Fruit fly (Drosophila melanogaster): ENCODE data around the gene CG33644.
A peak's percentile ranks its signal among the peaks of the same experiment; 100 is the strongest.

CG33644 gene

dm6 chr2L:13531785-13532184 lies at the start of gene CG33644:
Gene CG33644, plus strand, starts transcription at chr2L:13532085.
- no peak for TF ChIP-seq Mad (GFP tag; optimal IDR thresholded peaks at IDR 0.05)
- no peak for TF ChIP-seq Rx (GFP tag; IDR thresholded peaks at IDR 0.05)
- TF ChIP-seq rib (GFP tag; IDR thresholded peaks at IDR 0.05) = no peak
- no peak for TF ChIP-seq grau (tag; optimal IDR thresholded peaks at IDR 0.05)
- TF ChIP-seq CG6813 (GFP tag; optimal IDR thresholded peaks at IDR 0.05) = no peak

DNA sequence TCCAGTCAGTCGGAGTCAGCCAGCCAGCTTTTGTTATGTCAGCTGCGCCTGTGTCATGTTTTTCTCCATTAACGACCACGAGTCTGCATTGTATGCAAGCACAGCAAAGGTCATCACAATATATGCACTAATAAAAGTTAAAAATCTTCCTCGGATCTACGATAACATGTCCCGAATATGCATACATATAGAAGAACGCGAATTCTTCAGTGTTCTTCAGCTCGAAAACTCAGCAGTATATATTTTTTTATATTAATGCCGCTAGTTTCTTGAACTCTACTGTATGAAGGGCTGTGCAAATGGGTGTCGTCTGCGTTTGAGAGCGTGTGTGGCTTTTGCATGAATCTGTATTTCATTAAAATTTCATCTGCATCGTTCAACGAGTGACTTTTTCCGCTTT lies 49.6 kb upstream of the CG33644 start:
- TF ChIP-seq Hr78 (GFP tag; optimal IDR thresholded peaks at IDR 0.05) (no peak), ttk (GFP tag; IDR thresholded peaks at IDR 0.05) (0 out of 2 replicates have a peak, but pooled peaks have one; percentile 15), schlank (tag; optimal IDR thresholded peaks at IDR 0.05) (no peak)

- TF ChIP-seq CG8765 (GFP tag; IDR thresholded peaks at IDR 0.05) (no peak), CG34422 (GFP tag; IDR thresholded peaks at IDR 0.05) (no peak), CG12659 (GFP tag; optimal IDR thresholded peaks at IDR 0.05) (no peak), Ets65A (GFP tag) (peak; percentile 69), maf-S (GFP tag; optimal IDR thresholded peaks at IDR 0.05) (no peak), CG6654 (GFP tag; optimal IDR thresholded peaks at IDR 0.05) (no peak), CG15073 (GFP tag; optimal IDR thresholded peaks at IDR 0.05) (no peak), CG4820 (GFP tag; optimal IDR thresholded peaks at IDR 0.05) (no peak)
Measured at dm6 chr2L:13497915-13498314, 34.0 kb upstream of the CG33644 start.

dm6 chr2L:13500416-13500815 lies 31.5 kb upstream of the CG33644 start:
- 0 out of 2 replicates have a peak, but pooled peaks have one; percentile 12 for TF ChIP-seq inv (GFP tag; IDR thresholded peaks at IDR 0.05; ENCODE audit: partially characterized antibody)
- peak; percentile 59; the same call in 1 of the 3 replicates for TF ChIP-seq CG6791 (GFP tag; IDR thresholded peaks at IDR 0.05; ENCODE audit: partially characterized antibody)
- TF ChIP-seq CG2889 (GFP tag; IDR thresholded peaks at IDR 0.05) = no peak
- TF ChIP-seq knrl (GFP tag; IDR thresholded peaks at IDR 0.05; ENCODE audit: partially characterized antibody) = peak; percentile 43; the same call in 1 of the 3 replicates
- peak; percentile 13 for TF ChIP-seq Xbp1 (GFP tag; optimal IDR thresholded peaks at IDR 0.05)
- no peak for TF ChIP-seq CG6254 (GFP tag; optimal IDR thresholded peaks at IDR 0.05)
- TF ChIP-seq hb (GFP tag; IDR thresholded peaks at IDR 0.05; ENCODE audit: partially characterized antibody) = peak; percentile 53; the same call in 1 of the 3 replicates
- no peak for TF ChIP-seq CG4328 (GFP tag; optimal IDR thresholded peaks at IDR 0.05)
- TF ChIP-seq CG8924 (tag; optimal IDR thresholded peaks at IDR 0.05) = no peak
- TF ChIP-seq stwl (tag; optimal IDR thresholded peaks at IDR 0.05) = peak; percentile 42
- no peak for TF ChIP-seq zfh2 (GFP tag; optimal IDR thresholded peaks at IDR 0.05)
- peak; percentile 92 for TF ChIP-seq Dip2 (GFP tag; IDR thresholded peaks at IDR 0.05)
- no peak for TF ChIP-seq dati (GFP tag; IDR thresholded peaks at IDR 0.05)
- peak; percentile 80 for TF ChIP-seq CG42726 (GFP tag; IDR thresholded peaks at IDR 0.05; ENCODE audit: partially characterized antibody)
- no peak for TF ChIP-seq Ssrp (tag; optimal IDR thresholded peaks at IDR 0.05)
- TF ChIP-seq Hsf (GFP tag; optimal IDR thresholded peaks at IDR 0.05) = no peak
- no peak for TF ChIP-seq prd (optimal IDR thresholded peaks at IDR 0.05)
- no peak for TF ChIP-seq prd (GFP tag; IDR thresholded peaks at IDR 0.05)
- TF ChIP-seq CG11456 (GFP tag; IDR thresholded peaks at IDR 0.05) = no peak
- no peak for TF ChIP-seq sqz (GFP tag; optimal IDR thresholded peaks at IDR 0.05)
- peak; percentile 92 for TF ChIP-seq CTCF (GFP tag; optimal IDR thresholded peaks at IDR 0.05)
- peak; percentile 80; the same call in 2 of the 3 replicates for TF ChIP-seq CG2199 (GFP tag; IDR thresholded peaks at IDR 0.05)
- no peak for TF ChIP-seq CG13123 (GFP tag; optimal IDR thresholded peaks at IDR 0.05)
- no peak for TF ChIP-seq CG6813 (GFP tag; optimal IDR thresholded peaks at IDR 0.05)
- TF ChIP-seq slbo (GFP tag; IDR thresholded peaks at IDR 0.05) = no peak
- TF ChIP-seq CG30403 (GFP tag; optimal IDR thresholded peaks at IDR 0.05) = no peak
- peak; percentile 64 for TF ChIP-seq CG16813 (GFP tag; IDR thresholded peaks at IDR 0.05; ENCODE audit: partially characterized antibody)
- peak; percentile 70 for TF ChIP-seq amos (GFP tag; IDR thresholded peaks at IDR 0.05; ENCODE audit: partially characterized antibody)

All from whole organism, embryonic.